Fruit fly (Drosophila melanogaster): ENCODE results near the gene GlcAT-I.

The GlcAT-I gene

dm6 chrX:4116834-4117736 is 13.9 kb upstream of the GlcAT-I start, which contains the start of the genes tyf and Tip60 (continued):
- TF ChIP-seq otp (GFP tag; IDR thresholded peaks at IDR 0.05) (no peak; the same call in 2 of the 3 replicates), luna (GFP tag; optimal IDR thresholded peaks at IDR 0.05) (no peak), HLHmδ (GFP tag; optimal IDR thresholded peaks at IDR 0.05) (no peak), Tbp (GFP tag; optimal IDR thresholded peaks at IDR 0.05) (no peak), B-H1 (GFP tag; IDR thresholded peaks at IDR 0.05) (no peak), Atf6 (GFP tag; IDR thresholded peaks at IDR 0.05) (peak; percentile 27; the same call in 1 of the 2 replicates), CG6813 (GFP tag; optimal IDR thresholded peaks at IDR 0.05) (no peak), schlank (tag; optimal IDR thresholded peaks at IDR 0.05) (no peak), lilli (GFP tag; optimal IDR thresholded peaks at IDR 0.05) (peak; percentile 23), Mrtf (GFP tag; IDR thresholded peaks at IDR 0.05) (no peak), Dfd (GFP tag; optimal IDR thresholded peaks at IDR 0.05) (no peak), ara (GFP tag; IDR thresholded peaks at IDR 0.05) (no peak), Fer1 (GFP tag; optimal IDR thresholded peaks at IDR 0.05) (no peak), CG13424 (tag; optimal IDR thresholded peaks at IDR 0.05) (no peak), CG18011 (GFP tag; optimal IDR thresholded peaks at IDR 0.05) (no peak), CG6683 (GFP tag; optimal IDR thresholded peaks at IDR 0.05) (no peak), jumu (GFP tag; optimal IDR thresholded peaks at IDR 0.05) (peak; percentile 33), CG13894 (tag; optimal IDR thresholded peaks at IDR 0.05) (no peak), tx (GFP tag; optimal IDR thresholded peaks at IDR 0.05) (peak; percentile 26), yki (optimal IDR thresholded peaks at IDR 0.05) (no peak), amos (GFP tag; IDR thresholded peaks at IDR 0.05; ENCODE audit: partially characterized antibody) (peak; percentile 71), sr (GFP tag; IDR thresholded peaks at IDR 0.05) (no peak), CG14441 (GFP tag; IDR thresholded peaks at IDR 0.05) (no peak), salm (tag; optimal IDR thresholded peaks at IDR 0.05) (no peak), PHDP (tag; optimal IDR thresholded peaks at IDR 0.05) (no peak), CG33213 (GFP tag; optimal IDR thresholded peaks at IDR 0.05) (no peak), Ptx1 (GFP tag; IDR thresholded peaks at IDR 0.05) (no peak), cas (GFP tag; IDR thresholded peaks at IDR 0.05) (no peak), vvl (GFP tag; IDR thresholded peaks at IDR 0.05) (peak; percentile 11; the same call in 1 of the 2 replicates), Abd-B (GFP tag; optimal IDR thresholded peaks at IDR 0.05) (no peak), CG34376 (GFP tag; optimal IDR thresholded peaks at IDR 0.05) (peak; percentile 20), Taf1 (GFP tag; IDR thresholded peaks at IDR 0.05) (no peak), wdn (GFP tag; IDR thresholded peaks at IDR 0.05) (no peak), CG9817 (tag; optimal IDR thresholded peaks at IDR 0.05) (peak; percentile 25), zf30C (GFP tag; optimal IDR thresholded peaks at IDR 0.05) (no peak), CG15073 (GFP tag; optimal IDR thresholded peaks at IDR 0.05) (no peak), Sin3A (optimal IDR thresholded peaks at IDR 0.05) (peak; percentile 68), CG8089 (GFP tag; optimal IDR thresholded peaks at IDR 0.05) (no peak), Nf-YB (GFP tag; optimal IDR thresholded peaks at IDR 0.05) (no peak), HLH3B (GFP tag; IDR thresholded peaks at IDR 0.05) (no peak), trh (GFP tag; optimal IDR thresholded peaks at IDR 0.05) (no peak), emc (GFP tag; optimal IDR thresholded peaks at IDR 0.05) (no peak), grau (tag; optimal IDR thresholded peaks at IDR 0.05) (no peak), insv (GFP tag; optimal IDR thresholded peaks at IDR 0.05) (no peak), CG14965 (GFP tag; optimal IDR thresholded peaks at IDR 0.05; ENCODE audit: borderline replicate concordance) (no peak), Optix (GFP tag; IDR thresholded peaks at IDR 0.05) (no peak), BtbVII (GFP tag; optimal IDR thresholded peaks at IDR 0.05) (no peak), ind (GFP tag; optimal IDR thresholded peaks at IDR 0.05) (no peak), hkb (optimal IDR thresholded peaks at IDR 0.05) (no peak), hkb (GFP tag; IDR thresholded peaks at IDR 0.05) (no peak; the same call in 1 of the 2 replicates), CHES-1-like (GFP tag; optimal IDR thresholded peaks at IDR 0.05) (peak; percentile 40)
